Fruit fly (Drosophila melanogaster) whole organism, prepupa: ENCODE measurements around the gene CG33687.

ENCODE experiments used
- Blimp-1 ChIP-seq: fragments of 200-800 bp; sonication (Bioruptor generic); optimal IDR thresholded peaks from 3 replicates; lab custom pipeline; 2017; ENCODE audit warnings: missing biosample characterization, missing genetic modification characterization, mild to moderate bottlenecking, moderate library complexity, missing genetic modification reagents
- CG16779 ChIP-seq: fragments of 200-800 bp; sonication (Bioruptor generic); optimal IDR thresholded peaks from 3 replicates; lab custom pipeline; 2017; ENCODE audit warnings: missing biosample characterization, mild to moderate bottlenecking, missing genetic modification characterization
- Hr4 ChIP-seq: fragments of 200-800 bp; sonication (Bioruptor generic); optimal IDR thresholded peaks from 3 replicates; lab custom pipeline; 2016; ENCODE audit warnings: missing biosample characterization, missing genetic modification characterization
- Lpt ChIP-seq: fragments of 200-800 bp; sonication (Bioruptor generic); optimal IDR thresholded peaks from 3 replicates; lab custom pipeline; 2016; ENCODE audit warnings: missing biosample characterization, missing genetic modification characterization
- Smox ChIP-seq: fragments of 200-800 bp; sonication (Bioruptor generic); optimal IDR thresholded peaks from 3 replicates; lab custom pipeline; 2016; ENCODE audit warnings: missing biosample characterization, missing genetic modification characterization
- Sox14 ChIP-seq: fragments of 200-800 bp; sonication (Bioruptor generic); optimal IDR thresholded peaks from 3 replicates; lab custom pipeline; 2016; ENCODE audit warnings: missing biosample characterization, missing genetic modification characterization
- achi ChIP-seq: fragments of 200-800 bp; sonication (Bioruptor generic); optimal IDR thresholded peaks from 3 replicates; lab custom pipeline; 2016; ENCODE audit warnings: missing biosample characterization, missing genetic modification characterization
- esn ChIP-seq: fragments of 200-800 bp; sonication (Bioruptor generic); optimal IDR thresholded peaks from 2 replicates; lab custom pipeline; 2016; ENCODE audit warnings: missing biosample characterization, mild to moderate bottlenecking, missing genetic modification characterization, moderate library complexity
- vri ChIP-seq: fragments of 200-800 bp; sonication (Bioruptor generic); optimal IDR thresholded peaks from 3 replicates; lab custom pipeline; 2016; ENCODE audit warnings: missing biosample characterization, mild to moderate bottlenecking, missing genetic modification characterization

- TF ChIP-seq Sox14 (GFP tag; lab: Kevin White, UChicago): no peak
- TF ChIP-seq Hr4: no peak
- no peak for TF ChIP-seq esn (GFP tag; lab: Kevin White, UChicago)
- no peak for TF ChIP-seq Blimp-1 (GFP tag; lab: Kevin White, UChicago)
- no peak for TF ChIP-seq Lpt (GFP tag; lab: Kevin White, UChicago)
- TF ChIP-seq CG16779 (tag; lab: Kevin White, UChicago): no peak
- no peak for TF ChIP-seq achi (GFP tag; lab: Kevin White, UChicago)
- TF ChIP-seq vri (GFP tag; lab: Kevin White, UChicago): no peak
- no peak for TF ChIP-seq Smox
These were observed 18.1 kb downstream of the CG33687 start for dm6 chr3L:16215816-16216215.
